Worm (Caenorhabditis elegans): ENCODE measurements around the gene ppm-2.

ppm-2 gene

ce11 chrIII:4649811-4650544 lies at the start of gene ppm-2:
ppm-2 (plus strand) TSS chrIII:4650494.
- TF ChIP-seq sox-4 (tag; optimal IDR thresholded peaks at IDR 0.05) (no peak), mdl-1 (tag; optimal IDR thresholded peaks at IDR 0.05) (no peak), nhr-77 (tag; optimal IDR thresholded peaks at IDR 0.05) (no peak), grh-1 (GFP tag; IDR thresholded peaks at IDR 0.05) (no peak), unc-30 (tag; optimal IDR thresholded peaks at IDR 0.05) (no peak), mef-2 (tag; optimal IDR thresholded peaks at IDR 0.05) (no peak), C16A3.4 (tag; optimal IDR thresholded peaks at IDR 0.05) (no peak), sup-37 (GFP tag; optimal IDR thresholded peaks at IDR 0.05) (no peak), F16B12.6 (tag; optimal IDR thresholded peaks at IDR 0.05) (no peak), zag-1 (tag; optimal IDR thresholded peaks at IDR 0.05) (no peak), dsc-1 (tag; optimal IDR thresholded peaks at IDR 0.05) (no peak), pqm-1 (tag; optimal IDR thresholded peaks at IDR 0.05) (no peak), elt-2 (tag; optimal IDR thresholded peaks at IDR 0.05) (peak; percentile 44), xbp-1 (tag; optimal IDR thresholded peaks at IDR 0.05) (no peak), alr-1 (tag; optimal IDR thresholded peaks at IDR 0.05; ENCODE audit: borderline replicate concordance) (no peak), nhr-12 (tag; optimal IDR thresholded peaks at IDR 0.05) (no peak), nhr-19 (GFP tag; conservative IDR thresholded peaks at IDR 0.05) (peak; percentile 39; the same call in 1 of the 2 replicates), blmp-1 (tag; optimal IDR thresholded peaks at IDR 0.05) (peak; percentile 69), pag-3 (tag; optimal IDR thresholded peaks at IDR 0.05; ENCODE audit: borderline replicate concordance, insufficient read depth) (no peak), nhr-28 (tag; optimal IDR thresholded peaks at IDR 0.05) (no peak), aly-2 (tag; optimal IDR thresholded peaks at IDR 0.05) (no peak), ceh-8 (GFP tag; optimal IDR thresholded peaks at IDR 0.05) (no peak), lin-35 (GFP tag; optimal IDR thresholded peaks at IDR 0.05) (peak in 1 of 2 experiments; percentile 27), aha-1 (tag; optimal IDR thresholded peaks at IDR 0.05) (no peak), ceh-63 (GFP tag; optimal IDR thresholded peaks at IDR 0.05) (no peak), tbx-2 (tag; optimal IDR thresholded peaks at IDR 0.05) (no peak), nhr-47 (tag; optimal IDR thresholded peaks at IDR 0.05) (no peak), nhr-90 (tag; optimal IDR thresholded peaks at IDR 0.05; ENCODE audit: poor library complexity) (no peak), elt-3 (tag; optimal IDR thresholded peaks at IDR 0.05) (peak in 2 of 6 experiments; percentile 13 to 61), efl-3 (GFP tag; optimal IDR thresholded peaks at IDR 0.05) (no peak), swsn-7 (tag; optimal IDR thresholded peaks at IDR 0.05) (no peak), ceh-82 (tag; optimal IDR thresholded peaks at IDR 0.05) (no peak), nhr-20 (tag; optimal IDR thresholded peaks at IDR 0.05) (peak; percentile 15), sptf-1 (tag; optimal IDR thresholded peaks at IDR 0.05) (no peak), ztf-11 (tag; optimal IDR thresholded peaks at IDR 0.05) (no peak), egl-13 (tag; optimal IDR thresholded peaks at IDR 0.05) (no peak), unc-62 (GFP tag; optimal IDR thresholded peaks at IDR 0.05) (no peak), ama-1 (optimal IDR thresholded peaks at IDR 0.05) (peak; percentile 48), hlh-17 (GFP tag; optimal IDR thresholded peaks at IDR 0.05; ENCODE audit: borderline replicate concordance) (no peak), rnt-1 (tag; optimal IDR thresholded peaks at IDR 0.05) (no peak), efl-1 (optimal IDR thresholded peaks at IDR 0.05) (no peak), efl-1 (GFP tag; optimal IDR thresholded peaks at IDR 0.05 in 1 of 2) (peak in 1 of 2 experiments; percentile 37), skn-1 (tag; optimal IDR thresholded peaks at IDR 0.05) (no peak), isw-1 (GFP tag; IDR thresholded peaks at IDR 0.05) (no peak)
